Fruit fly (Drosophila melanogaster) whole organism, embryonic: ENCODE results near the gene Tlk.

Experiments
- CG1233 ChIP-seq: fragments of 200-800 bp; sonication (Bioruptor generic); optimal IDR thresholded peaks from 4 replicates; lab custom pipeline; 2018; ENCODE audit warnings: missing biosample characterization, mild to moderate bottlenecking, missing genetic modification characterization
- CG16813 ChIP-seq: fragments of 200-800 bp; sonication (Bioruptor generic); IDR thresholded peaks from 3 replicates; pipeline ENCODE4 v1.3.6; 2022; ENCODE audit warnings: missing biosample characterization, missing genetic modification characterization; ENCODE audit not compliant: partially characterized antibody
- hth ChIP-seq: fragments of >200 bp; optimal IDR thresholded peaks from 2 replicates; lab custom pipeline; 2017; ENCODE audit warnings: inconsistent platforms
- zf30C ChIP-seq: fragments of 200-800 bp; sonication (Bioruptor generic); optimal IDR thresholded peaks from 3 replicates; lab custom pipeline; 2018; ENCODE audit warnings: missing biosample characterization, mild to moderate bottlenecking, missing genetic modification characterization

- TF ChIP-seq zf30C (peak; percentile 89), CG1233 (GFP tag; lab: Kevin White, UChicago) (peak; percentile 99), CG16813 (peak; percentile 47; the same call in 2 of the 3 replicates), hth (lab: Kevin White, UChicago) (no peak)
These were observed 22.4 kb downstream of the Tlk start for dm6 chrX:3742002-3742722.
